Fruit fly (Drosophila melanogaster) whole organism, adult: ENCODE measurements around the gene Spt20.

Experiments
- CG11617 ChIP-seq: fragments of 200-800 bp; sonication (Bioruptor generic); optimal IDR thresholded peaks from 2 replicates; lab custom pipeline; 2017; ENCODE audit warnings: mild to moderate bottlenecking, missing biosample characterization, missing genetic modification reagents, missing genetic modification characterization
- CG14711 ChIP-seq: fragments of 200-800 bp; sonication (Bioruptor generic); optimal IDR thresholded peaks from 2 replicates; lab custom pipeline; 2018; ENCODE audit warnings: missing biosample characterization, mild to moderate bottlenecking, missing genetic modification characterization, moderate library complexity
- CG1620 ChIP-seq: fragments of 200-800 bp; sonication (Bioruptor generic); optimal IDR thresholded peaks from 2 replicates; lab custom pipeline; 2016; ENCODE audit warnings: missing biosample characterization, missing genetic modification characterization
- CG5204 ChIP-seq: fragments of 200-800 bp; sonication (Bioruptor generic); optimal IDR thresholded peaks from 2 replicates; lab custom pipeline; 2016; ENCODE audit warnings: missing biosample characterization, missing genetic modification characterization
- CG7045 ChIP-seq: fragments of 200-800 bp; sonication (Bioruptor generic); optimal IDR thresholded peaks from 2 replicates; lab custom pipeline; 2017; ENCODE audit warnings: missing biosample characterization, mild to moderate bottlenecking, missing genetic modification characterization
- Clk ChIP-seq: fragments of 200-800 bp; sonication (Bioruptor generic); optimal IDR thresholded peaks from 2 replicates; lab custom pipeline; 2017; ENCODE audit warnings: missing biosample characterization, missing genetic modification characterization
- Crg-1 ChIP-seq: fragments of 200-800 bp; sonication (Bioruptor generic); optimal IDR thresholded peaks from 2 replicates; lab custom pipeline; 2016; ENCODE audit warnings: missing biosample characterization, missing genetic modification characterization
- Hr96 ChIP-seq: fragments of 200-800 bp; sonication (Bioruptor generic); optimal IDR thresholded peaks from 2 replicates; lab custom pipeline; 2016; ENCODE audit warnings: missing biosample characterization, missing genetic modification characterization
- bab1 ChIP-seq: fragments of 200-800 bp; sonication (Bioruptor generic); optimal IDR thresholded peaks from 3 replicates; lab custom pipeline; 2019; ENCODE audit warnings: missing biosample characterization, mild to moderate bottlenecking, missing genetic modification characterization, moderate library complexity
- ovo ChIP-seq: fragments of 200-800 bp; sonication (Bioruptor generic); optimal IDR thresholded peaks from 2 replicates; lab custom pipeline; 2016; ENCODE audit warnings: missing biosample characterization, missing genetic modification characterization
- pad ChIP-seq: fragments of 200-800 bp; sonication (Bioruptor generic); optimal IDR thresholded peaks from 3 replicates; lab custom pipeline; 2017; ENCODE audit warnings: missing biosample characterization, missing genetic modification characterization, mild to moderate bottlenecking, moderate library complexity, missing genetic modification reagents
- tj ChIP-seq: fragments of 200-800 bp; sonication (Bioruptor generic); optimal IDR thresholded peaks from 3 replicates; lab custom pipeline; 2017; ENCODE audit warnings: missing biosample characterization, mild to moderate bottlenecking, missing genetic modification characterization, moderate library complexity

DNA sequence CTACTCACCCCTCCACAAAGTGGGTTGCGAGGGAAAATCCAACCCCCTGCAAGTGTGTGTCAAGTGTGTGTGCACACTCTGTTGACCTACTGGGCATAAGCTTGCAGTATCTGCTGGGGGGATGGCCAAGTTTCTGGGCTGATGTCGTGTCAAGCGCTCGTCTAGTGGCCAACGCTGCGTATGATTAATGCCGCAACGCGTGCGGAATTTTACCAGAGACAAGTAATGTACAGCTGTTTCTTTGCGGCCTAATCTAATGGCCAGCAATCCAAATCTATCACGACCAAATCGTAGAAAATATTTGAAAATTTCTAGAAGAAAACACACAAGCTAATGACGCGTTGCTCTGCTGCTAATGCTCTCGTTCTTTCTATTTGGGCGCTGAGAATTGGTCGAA is 23.3 kb upstream of the Spt20 start:
- TF ChIP-seq tj (no peak), bab1 (GFP tag; lab: Kevin White, UChicago) (no peak), ovo (no peak), CG14711 (tag; lab: Kevin White, UChicago) (no peak), CG5204 (GFP tag; lab: Kevin White, UChicago) (no peak), Hr96 (no peak), pad (no peak), CG1620 (GFP tag; lab: Kevin White, UChicago) (no peak), Clk (no peak), CG7045 (no peak), Crg-1 (GFP tag; lab: Kevin White, UChicago) (no peak), CG11617 (no peak)
